Fruit fly (Drosophila melanogaster) whole organism, embryonic: Measurements from ENCODE around the gene Ythdc1.

ENCODE experiments used
- CG10147 ChIP-seq: fragments of 200-800 bp; sonication (Bioruptor generic); optimal IDR thresholded peaks from 2 replicates; lab custom pipeline; 2019; ENCODE audit warnings: missing biosample characterization, mild to moderate bottlenecking, missing genetic modification characterization, moderate library complexity
- CG10431 ChIP-seq: fragments of 200-800 bp; sonication (Bioruptor generic); optimal IDR thresholded peaks from 3 replicates; lab custom pipeline; 2018; ENCODE audit warnings: missing biosample characterization, mild to moderate bottlenecking, missing genetic modification characterization
- CG11696 ChIP-seq: fragments of 200-800 bp; sonication (Bioruptor generic); IDR thresholded peaks from 2 replicates; pipeline ENCODE4 v1.3.6; 2022; ENCODE audit warnings: missing biosample characterization, missing genetic modification characterization
- CG12391 ChIP-seq: fragments of 200-800 bp; sonication (Bioruptor generic); optimal IDR thresholded peaks from 3 replicates; lab custom pipeline; 2018; ENCODE audit warnings: missing biosample characterization, mild to moderate bottlenecking, missing genetic modification characterization, moderate library complexity
- CG13123 ChIP-seq: fragments of 200-800 bp; sonication (Bioruptor generic); optimal IDR thresholded peaks from 2 replicates; lab custom pipeline; 2016; ENCODE audit warnings: missing biosample characterization, missing genetic modification characterization
- CG1602 ChIP-seq: fragments of 200-800 bp; sonication (Bioruptor generic); optimal IDR thresholded peaks from 3 replicates; lab custom pipeline; 2016; ENCODE audit warnings: missing biosample characterization, missing genetic modification characterization
- CG16863 ChIP-seq: fragments of 200-800 bp; sonication (Bioruptor generic); optimal IDR thresholded peaks from 3 replicates; lab custom pipeline; 2016; ENCODE audit warnings: missing biosample characterization, missing genetic modification characterization
- CG17361 ChIP-seq: fragments of 200-800 bp; sonication (Bioruptor generic); IDR thresholded peaks from 3 replicates; pipeline ENCODE4 v1.3.6; 2022; ENCODE audit warnings: missing biosample characterization, missing genetic modification characterization
- CG1792 ChIP-seq: fragments of 200-800 bp; sonication (Bioruptor generic); optimal IDR thresholded peaks from 2 replicates; lab custom pipeline; 2016; ENCODE audit warnings: missing biosample characterization, missing genetic modification characterization
- CG18262 ChIP-seq: fragments of 200-800 bp; optimal IDR thresholded peaks from 3 replicates; lab custom pipeline; 2019; ENCODE audit warnings: missing biosample characterization, mild to moderate bottlenecking, missing genetic modification characterization, moderate library complexity
- CG31365 ChIP-seq: fragments of 200-800 bp; sonication (Bioruptor generic); optimal IDR thresholded peaks from 2 replicates; lab custom pipeline; 2018; ENCODE audit warnings: missing biosample characterization, mild to moderate bottlenecking, missing genetic modification characterization
- CG32767 ChIP-seq: fragments of 200-800 bp; sonication (Bioruptor generic); IDR thresholded peaks from 2 replicates; pipeline ENCODE4 v1.3.6; 2022; ENCODE audit warnings: missing biosample characterization, missing genetic modification characterization
- CG3838 ChIP-seq: fragments of 200-800 bp; sonication (Bioruptor generic); optimal IDR thresholded peaks from 3 replicates; lab custom pipeline; 2016; ENCODE audit warnings: missing biosample characterization, missing genetic modification characterization
- CG3847 ChIP-seq: fragments of 200-800 bp; sonication (Bioruptor generic); IDR thresholded peaks from 2 replicates; pipeline ENCODE4 v1.3.6; 2022; ENCODE audit warnings: missing biosample characterization, missing genetic modification characterization
- CG4730 ChIP-seq: fragments of 200-800 bp; sonication (Bioruptor generic); IDR thresholded peaks from 2 replicates; pipeline ENCODE4 v1.3.6; 2022; ENCODE audit warnings: missing biosample characterization, missing genetic modification characterization
- CG6689 ChIP-seq: fragments of 200-800 bp; sonication (Bioruptor generic); IDR thresholded peaks from 2 replicates; pipeline ENCODE4 v1.3.6; 2022; ENCODE audit warnings: missing biosample characterization, missing genetic modification characterization
- CG7372 ChIP-seq: fragments of 200-800 bp; sonication (Bioruptor generic); IDR thresholded peaks from 2 replicates; pipeline ENCODE4 v1.3.6; 2022; ENCODE audit warnings: missing biosample characterization, missing genetic modification characterization
- CG7786 ChIP-seq: fragments of 200-800 bp; sonication (Bioruptor generic); optimal IDR thresholded peaks from 2 replicates; lab custom pipeline; 2016; ENCODE audit warnings: missing biosample characterization, missing genetic modification characterization
- CG9437 ChIP-seq: fragments of 200-800 bp; sonication (Bioruptor generic); optimal IDR thresholded peaks from 2 replicates; lab custom pipeline; 2018; ENCODE audit warnings: missing biosample characterization, mild to moderate bottlenecking, missing genetic modification characterization
- CG9609 ChIP-seq: fragments of 200-800 bp; sonication (Bioruptor generic); optimal IDR thresholded peaks from 3 replicates; lab custom pipeline; 2016; ENCODE audit warnings: missing biosample characterization, missing genetic modification characterization
- CHES-1-like ChIP-seq: fragments of 200-800 bp; sonication (Bioruptor generic); optimal IDR thresholded peaks from 2 replicates; lab custom pipeline; 2016; ENCODE audit warnings: missing biosample characterization, missing genetic modification characterization
- ERR ChIP-seq: fragments of 200-800 bp; sonication (Bioruptor generic); optimal IDR thresholded peaks from 2 replicates; lab custom pipeline; 2016; ENCODE audit warnings: missing biosample characterization, missing genetic modification characterization
- HLHmδ ChIP-seq: fragments of 200-800 bp; sonication (Bioruptor generic); optimal IDR thresholded peaks from 2 replicates; lab custom pipeline; 2018; ENCODE audit warnings: missing biosample characterization, mild to moderate bottlenecking, missing genetic modification characterization, moderate library complexity
- Lpt ChIP-seq: fragments of >200 bp; optimal IDR thresholded peaks from 2 replicates; lab custom pipeline; 2018; ENCODE audit warnings: missing biosample characterization, missing genetic modification characterization
- Nf-YB ChIP-seq: fragments of 200-800 bp; sonication (Bioruptor generic); optimal IDR thresholded peaks from 3 replicates; lab custom pipeline; 2019; ENCODE audit warnings: missing biosample characterization, mild to moderate bottlenecking, missing genetic modification characterization, moderate library complexity
- Poxn ChIP-seq: fragments of 200-800 bp; sonication (Bioruptor generic); IDR thresholded peaks from 2 replicates; pipeline ENCODE4 v1.3.6; 2022; ENCODE audit warnings: missing biosample characterization, missing genetic modification characterization
- Sry-β ChIP-seq: fragments of 200-800 bp; sonication (Bioruptor generic); optimal IDR thresholded peaks from 2 replicates; lab custom pipeline; 2018; ENCODE audit warnings: missing biosample characterization, mild to moderate bottlenecking, missing genetic modification characterization, moderate library complexity
- Sry-δ ChIP-seq: fragments of 200-800 bp; sonication (Bioruptor generic); optimal IDR thresholded peaks from 2 replicates; lab custom pipeline; 2016; ENCODE audit warnings: missing biosample characterization, missing genetic modification characterization
- ap ChIP-seq: fragments of 200-800 bp; sonication (Bioruptor generic); IDR thresholded peaks from 2 replicates; pipeline ENCODE4 v1.3.6; 2022; ENCODE audit warnings: missing biosample characterization, missing genetic modification characterization
- bbx ChIP-seq: fragments of 200-800 bp; sonication (Bioruptor generic); IDR thresholded peaks from 2 replicates; pipeline ENCODE4 v1.3.6; 2022; ENCODE audit warnings: missing biosample characterization, missing genetic modification characterization; ENCODE audit not compliant: partially characterized antibody
- bigmax ChIP-seq: fragments of 200-800 bp; sonication (Bioruptor generic); optimal IDR thresholded peaks from 2 replicates; lab custom pipeline; 2018; ENCODE audit warnings: missing biosample characterization, mild to moderate bottlenecking, missing genetic modification characterization
- cg ChIP-seq: fragments of 200-800 bp; sonication (Bioruptor generic); optimal IDR thresholded peaks from 3 replicates; lab custom pipeline; 2019; ENCODE audit warnings: missing biosample characterization, mild to moderate bottlenecking, missing genetic modification characterization, moderate library complexity
- chm ChIP-seq: fragments of 200-800 bp; sonication (Bioruptor generic); IDR thresholded peaks from 2 replicates; pipeline ENCODE4 v1.3.6; 2022; ENCODE audit warnings: missing biosample characterization, missing genetic modification characterization
- crc ChIP-seq: fragments of 200-800 bp; sonication (Bioruptor generic); optimal IDR thresholded peaks from 2 replicates; lab custom pipeline; 2016; ENCODE audit warnings: missing biosample characterization, missing genetic modification characterization
- croc ChIP-seq: fragments of 200-800 bp; sonication (Bioruptor generic); conservative IDR thresholded peaks from 3 replicates; pipeline ENCODE4 v1.3.6; 2022; ENCODE audit warnings: missing biosample characterization, missing genetic modification characterization
- crol ChIP-seq: fragments of 200-800 bp; sonication (Bioruptor generic); IDR thresholded peaks from 2 replicates; pipeline ENCODE4 v1.3.6; 2022; ENCODE audit warnings: missing biosample characterization, missing genetic modification characterization
- dmrt99B ChIP-seq: fragments of 200-800 bp; sonication (Bioruptor generic); optimal IDR thresholded peaks from 2 replicates; lab custom pipeline; 2018; ENCODE audit warnings: missing biosample characterization, mild to moderate bottlenecking, missing genetic modification characterization, moderate library complexity
- fd3F ChIP-seq: fragments of 200-800 bp; sonication (Bioruptor generic); optimal IDR thresholded peaks from 2 replicates; lab custom pipeline; 2018; ENCODE audit warnings: missing biosample characterization, mild to moderate bottlenecking, missing genetic modification characterization, moderate library complexity
- fru ChIP-seq: fragments of >200 bp; optimal IDR thresholded peaks from 2 replicates; lab custom pipeline; 2017
- gt ChIP-seq: fragments of 200-800 bp; sonication (Bioruptor generic); IDR thresholded peaks from 2 replicates; pipeline ENCODE4 v1.3.6; 2022; ENCODE audit warnings: missing biosample characterization, missing genetic modification characterization
- kni ChIP-seq: fragments of 200-800 bp; sonication (Bioruptor generic); optimal IDR thresholded peaks from 3 replicates; lab custom pipeline; 2017; ENCODE audit warnings: mild to moderate bottlenecking, missing biosample characterization, missing genetic modification reagents, missing genetic modification characterization
- lbe ChIP-seq: fragments of 200-800 bp; sonication (Bioruptor generic); optimal IDR thresholded peaks from 2 replicates; lab custom pipeline; 2016; ENCODE audit warnings: missing biosample characterization, mild to moderate bottlenecking, missing genetic modification characterization
- mirr ChIP-seq: fragments of 200-800 bp; sonication (Bioruptor generic); optimal IDR thresholded peaks from 3 replicates; lab custom pipeline; 2018; ENCODE audit warnings: missing biosample characterization, mild to moderate bottlenecking, missing genetic modification characterization
- nerfin-2 ChIP-seq: fragments of 200-800 bp; sonication (Bioruptor generic); IDR thresholded peaks from 2 replicates; pipeline ENCODE4 v1.3.6; 2022; ENCODE audit warnings: missing biosample characterization, missing genetic modification characterization; ENCODE audit not compliant: partially characterized antibody
- oc ChIP-seq: fragments of 200-800 bp; sonication (Bioruptor generic); optimal IDR thresholded peaks from 2 replicates; lab custom pipeline; 2018; ENCODE audit warnings: missing biosample characterization, mild to moderate bottlenecking, missing genetic modification characterization, moderate library complexity
- sd ChIP-seq: fragments of 200-800 bp; sonication (Bioruptor generic); optimal IDR thresholded peaks from 3 replicates; lab custom pipeline; 2018; ENCODE audit warnings: missing biosample characterization, mild to moderate bottlenecking, missing genetic modification characterization, moderate library complexity
- sens-2 ChIP-seq: fragments of 200-800 bp; sonication (Bioruptor generic); IDR thresholded peaks from 2 replicates; pipeline ENCODE4 v1.3.6; 2022; ENCODE audit warnings: missing biosample characterization, missing genetic modification characterization
- tgo ChIP-seq: fragments of 200-800 bp; sonication (Bioruptor generic); IDR thresholded peaks from 3 replicates; pipeline ENCODE4 v1.3.6; 2022; ENCODE audit warnings: missing biosample characterization, missing genetic modification characterization
- unpg ChIP-seq: fragments of 200-800 bp; sonication (Bioruptor generic); optimal IDR thresholded peaks from 3 replicates; lab custom pipeline; 2018; ENCODE audit warnings: missing biosample characterization, mild to moderate bottlenecking, missing genetic modification characterization, moderate library complexity
- vnd ChIP-seq: fragments of 200-800 bp; sonication (Bioruptor generic); IDR thresholded peaks from 3 replicates; pipeline ENCODE4 v1.3.6; 2022; ENCODE audit warnings: missing biosample characterization, missing genetic modification characterization; ENCODE audit not compliant: partially characterized antibody

Gene Ythdc1

dm6 chr3L:3408796-3409625 is 35.0 kb upstream of the Ythdc1 start (continued):
- peak; percentile 90 for TF ChIP-seq cg (GFP tag; lab: Kevin White, UChicago)
- TF ChIP-seq kni (GFP tag; lab: Kevin White, UChicago): peak; percentile 47
- TF ChIP-seq Nf-YB (GFP tag; lab: Kevin White, UChicago): peak; percentile 41
- peak; percentile 85 for TF ChIP-seq crol (GFP tag; lab: Robert Waterston, UW)
- TF ChIP-seq Sry-β: peak; percentile 75
- TF ChIP-seq CG11696 (GFP tag; lab: Robert Waterston, UW): no peak
- no peak for TF ChIP-seq CG12391 (tag; lab: Kevin White, UChicago)
- no peak for TF ChIP-seq CG10431 (GFP tag; lab: Kevin White, UChicago)
- TF ChIP-seq bbx (GFP tag; lab: Robert Waterston, UW): 0 out of 2 replicates have a peak, but pooled peaks have one; percentile 27
- peak; percentile 44 for TF ChIP-seq HLHmδ
- TF ChIP-seq nerfin-2: no peak
- no peak for TF ChIP-seq dmrt99B (tag; lab: Kevin White, UChicago)
- peak; percentile 21 for TF ChIP-seq CG18262 (tag; lab: Kevin White, UChicago)
- no peak for TF ChIP-seq fru

dm6 chr3L:3408231-3408630 is 34.3 kb upstream of the Ythdc1 start:
- TF ChIP-seq CG6689 (GFP tag; lab: Robert Waterston, UW): no peak
- no peak for TF ChIP-seq CG1602 (GFP tag; lab: Kevin White, UChicago)
- no peak for TF ChIP-seq CG16863 (GFP tag; lab: Kevin White, UChicago)
- no peak for TF ChIP-seq CG1792
- no peak for TF ChIP-seq CG17361
- no peak for TF ChIP-seq unpg (GFP tag; lab: Kevin White, UChicago)
- no peak for TF ChIP-seq bigmax (GFP tag; lab: Kevin White, UChicago)
- no peak for TF ChIP-seq sens-2 (GFP tag; lab: Robert Waterston, UW)
- no peak for TF ChIP-seq mirr (GFP tag; lab: Kevin White, UChicago)
- no peak for TF ChIP-seq lbe (GFP tag; lab: Kevin White, UChicago)
- no peak for TF ChIP-seq chm
- TF ChIP-seq CG31365 (tag; lab: Kevin White, UChicago): no peak
- no peak for TF ChIP-seq tgo
- no peak for TF ChIP-seq CG7786
- TF ChIP-seq CG4730 (GFP tag; lab: Robert Waterston, UW): no peak
- TF ChIP-seq oc (tag; lab: Kevin White, UChicago): no peak
- TF ChIP-seq fd3F (GFP tag; lab: Kevin White, UChicago): no peak
- TF ChIP-seq CHES-1-like (GFP tag; lab: Kevin White, UChicago): no peak

- TF ChIP-seq oc (tag; lab: Kevin White, UChicago) (peak; percentile 9), crc (GFP tag; lab: Kevin White, UChicago) (no peak), ERR (GFP tag; lab: Kevin White, UChicago) (no peak), vnd (GFP tag; lab: Robert Waterston, UW) (no peak), Sry-δ (no peak), sd (tag; lab: Kevin White, UChicago) (peak; percentile 67), CG9437 (GFP tag; lab: Kevin White, UChicago) (no peak), Lpt (GFP tag; lab: Kevin White, UChicago) (no peak), ap (GFP tag; lab: Robert Waterston, UW) (no peak), gt (GFP tag; lab: Robert Waterston, UW) (no peak), kni (GFP tag; lab: Kevin White, UChicago) (no peak), croc (GFP tag; lab: Robert Waterston, UW) (no peak), CG32767 (GFP tag; lab: Robert Waterston, UW) (no peak), CG10147 (GFP tag; lab: Kevin White, UChicago) (no peak), CG9609 (GFP tag; lab: Kevin White, UChicago) (no peak), CG7372 (GFP tag; lab: Robert Waterston, UW) (no peak), CG3847 (no peak), CG13123 (GFP tag; lab: Kevin White, UChicago) (no peak), CG3838 (GFP tag; lab: Kevin White, UChicago) (no peak), Poxn (GFP tag; lab: Robert Waterston, UW) (no peak)
Measured at dm6 chr3L:3407481-3407880, 33.5 kb upstream of the Ythdc1 start.
